Worm (Caenorhabditis elegans): Measurements from ENCODE around the gene wago-10.

DNA sequence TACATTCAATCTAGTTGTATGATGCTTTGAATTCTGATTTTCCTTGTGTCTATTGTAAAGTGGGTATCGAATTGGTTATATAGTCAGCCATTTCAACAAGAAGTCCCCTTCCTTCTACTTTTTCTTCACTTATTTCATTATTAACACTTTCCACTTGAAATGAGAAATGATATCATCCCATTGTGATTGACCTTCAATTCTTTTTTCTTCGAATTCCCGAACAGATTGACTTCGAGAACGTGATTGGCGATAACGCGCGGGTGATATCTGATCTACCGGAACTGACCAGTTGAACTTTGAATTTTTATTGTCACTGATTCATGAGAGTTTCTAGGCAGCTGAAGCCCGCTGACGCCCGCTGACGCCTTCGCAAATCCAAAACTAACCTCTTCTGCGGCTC, 35.0 kb downstream of the wago-10 start:
- TF ChIP-seq nhr-12 (tag; optimal IDR thresholded peaks at IDR 0.05) (no peak), elt-1 (tag; optimal IDR thresholded peaks at IDR 0.05; ENCODE audit: borderline replicate concordance, insufficient read depth) (no peak), nhr-2 (tag; optimal IDR thresholded peaks at IDR 0.05) (no peak), unc-62 (GFP tag; optimal IDR thresholded peaks at IDR 0.05) (no peak), nhr-28 (tag; optimal IDR thresholded peaks at IDR 0.05) (no peak), elt-3 (tag; optimal IDR thresholded peaks at IDR 0.05) (no peak), unc-120 (tag; optimal IDR thresholded peaks at IDR 0.05; ENCODE audit: poor library complexity, severe bottlenecking) (no peak), nhr-237 (tag; optimal IDR thresholded peaks at IDR 0.05) (no peak), ztf-11 (tag; optimal IDR thresholded peaks at IDR 0.05) (no peak), pha-4 (tag; optimal IDR thresholded peaks at IDR 0.05) (no peak)
